Worm (Caenorhabditis elegans): ENCODE measurements around the gene T28A11.18.

DNA sequence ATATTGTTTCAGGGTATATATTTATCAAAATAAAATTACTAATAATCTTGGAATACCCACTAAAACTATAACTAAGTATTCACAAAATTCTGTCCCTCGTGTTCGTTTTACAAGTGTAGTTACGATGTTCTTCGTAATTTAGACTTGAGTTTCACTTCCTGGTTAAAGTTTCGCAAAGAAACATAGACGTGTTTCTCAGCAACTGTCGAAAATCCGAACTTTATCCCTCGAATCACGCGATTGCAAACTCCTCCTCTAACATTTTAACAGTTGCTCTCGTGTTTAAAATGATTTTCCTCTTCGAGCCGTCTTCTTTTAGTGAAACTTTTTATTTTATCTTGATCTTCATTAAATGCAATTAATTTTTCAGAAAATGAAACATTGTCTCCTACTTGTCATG, 12.2 kb upstream of the T28A11.18 start, which contains the start of gene T28A11.2:
- TF ChIP-seq pha-4 (tag; optimal IDR thresholded peaks at IDR 0.05): no peak
- TF ChIP-seq nhr-12 (tag; optimal IDR thresholded peaks at IDR 0.05): no peak
- no peak for TF ChIP-seq unc-62 (GFP tag; optimal IDR thresholded peaks at IDR 0.05)
